Worm (Caenorhabditis elegans): ENCODE measurements around the gene Y17G7B.17.
"Not testable (repeated sequence)": the region's sequence is repeated elsewhere in the genome, so short reads cannot be mapped to it uniquely, and the experiment has no call there.

Gene Y17G7B.17

ce11 chrII:12130393-12130792 is 30.6 kb upstream of the Y17G7B.17 start:
- TF ChIP-seq ets-4 (tag; optimal IDR thresholded peaks at IDR 0.05) = no peak
- peak; percentile 91 for TF ChIP-seq nfya-1 (tag; optimal IDR thresholded peaks at IDR 0.05)

- TF ChIP-seq unc-3 (GFP tag; conservative IDR thresholded peaks at IDR 0.05) = 0 out of 2 replicates have a peak, but pooled peaks have one; percentile 4
- not testable (repeated sequence) for TF ChIP-seq unc-3 (tag; optimal IDR thresholded peaks at IDR 0.05)
Measured at ce11 chrII:12122694-12123093, 22.9 kb upstream of the Y17G7B.17 start.

ce11 chrII:12110997-12111396 is 11.2 kb upstream of the Y17G7B.17 start:
- no peak for TF ChIP-seq lim-6 (tag; optimal IDR thresholded peaks at IDR 0.05)
- TF ChIP-seq hlh-6 (tag; optimal IDR thresholded peaks at IDR 0.05) = peak; percentile 18
- TF ChIP-seq T23F11.4 (GFP tag; optimal IDR thresholded peaks at IDR 0.05) = no peak
- TF ChIP-seq pha-2 (tag; optimal IDR thresholded peaks at IDR 0.05) = no peak

DNA sequence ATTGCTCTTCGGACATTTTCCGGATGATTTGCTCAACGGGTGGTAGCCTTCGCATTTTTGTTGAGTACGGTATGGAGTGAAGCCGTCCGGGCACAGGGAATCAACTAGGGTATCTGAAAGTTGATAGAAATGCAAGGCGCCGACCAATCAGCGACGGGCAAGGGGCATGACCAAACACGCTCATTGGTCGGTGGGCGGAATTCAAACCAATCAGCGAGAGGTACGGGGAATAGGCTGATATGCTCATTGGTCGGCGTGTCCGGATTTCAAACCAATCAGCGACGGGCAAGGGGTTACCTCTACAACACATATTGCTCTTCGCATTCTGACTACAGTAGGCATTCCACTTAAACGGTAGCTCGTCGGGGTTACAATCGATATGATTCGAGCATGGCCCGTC is 9.1 kb upstream of the Y17G7B.17 start:
- TF ChIP-seq hlh-8 (tag; optimal IDR thresholded peaks at IDR 0.05) = no peak
- TF ChIP-seq nfya-1 (tag; optimal IDR thresholded peaks at IDR 0.05) = peak; percentile 97

ce11 chrII:12107840-12108239 is 8.1 kb upstream of the Y17G7B.17 start, which contains the start of gene Y17G7B.18:
TSS of gene Y17G7B.18 (minus strand) at chrII:12107857.
- TF ChIP-seq unc-86 (tag; optimal IDR thresholded peaks at IDR 0.05) (peak; percentile 22), elt-2 (tag; optimal IDR thresholded peaks at IDR 0.05) (peak; percentile 8), che-1 (tag; optimal IDR thresholded peaks at IDR 0.05) (no peak), fkh-6 (tag; optimal IDR thresholded peaks at IDR 0.05) (no peak), ceh-24 (tag; optimal IDR thresholded peaks at IDR 0.05) (no peak), ceh-31 (tag; optimal IDR thresholded peaks at IDR 0.05) (peak; percentile 66), unc-55 (GFP tag; optimal IDR thresholded peaks at IDR 0.05) (no peak), ceh-22 (tag; optimal IDR thresholded peaks at IDR 0.05) (no peak), ref-2 (tag; optimal IDR thresholded peaks at IDR 0.05) (peak; percentile 34), pag-3 (tag; optimal IDR thresholded peaks at IDR 0.05; ENCODE audit: borderline replicate concordance) (no peak), ceh-45 (GFP tag; IDR thresholded peaks at IDR 0.05) (no peak), tbx-2 (tag; optimal IDR thresholded peaks at IDR 0.05) (peak; percentile 36), nfya-1 (tag; optimal IDR thresholded peaks at IDR 0.05) (peak; percentile 78), ceh-48 (tag; optimal IDR thresholded peaks at IDR 0.05) (no peak), odd-2 (tag; optimal IDR thresholded peaks at IDR 0.05) (no peak), K09A11.1 (tag; optimal IDR thresholded peaks at IDR 0.05; ENCODE audit: insufficient read depth) (no peak), sdc-2 (tag; optimal IDR thresholded peaks at IDR 0.05) (no peak), rnt-1 (tag; optimal IDR thresholded peaks at IDR 0.05) (no peak), ttx-3 (tag; optimal IDR thresholded peaks at IDR 0.05) (no peak), pros-1 (tag; optimal IDR thresholded peaks at IDR 0.05) (no peak), ahr-1 (tag; optimal IDR thresholded peaks at IDR 0.05) (no peak), K02D7.2 (tag; optimal IDR thresholded peaks at IDR 0.05) (no peak), sox-4 (tag; optimal IDR thresholded peaks at IDR 0.05) (no peak), unc-42 (tag; optimal IDR thresholded peaks at IDR 0.05) (peak; percentile 77), ceh-18 (tag; optimal IDR thresholded peaks at IDR 0.05) (peak; percentile 2), ceh-30 (tag; optimal IDR thresholded peaks at IDR 0.05) (no peak), ceh-34 (tag; optimal IDR thresholded peaks at IDR 0.05) (no peak), tbx-7 (tag; optimal IDR thresholded peaks at IDR 0.05) (no peak), npax-4 (tag; optimal IDR thresholded peaks at IDR 0.05) (no peak), ets-4 (tag; optimal IDR thresholded peaks at IDR 0.05) (no peak)
